Fruit fly (Drosophila melanogaster) whole organism, embryonic: ENCODE data around the gene CG10333.

ENCODE experiments used
- Ada2b ChIP-seq: fragments of 200-800 bp; sonication (Bioruptor generic); IDR thresholded peaks from 2 replicates; pipeline ENCODE4 v1.3.6; 2022; ENCODE audit warnings: missing biosample characterization, missing genetic modification characterization
- Atf6 ChIP-seq: fragments of 200-800 bp; sonication (Bioruptor generic); IDR thresholded peaks from 2 replicates; pipeline ENCODE4 v1.3.6; 2022; ENCODE audit warnings: missing biosample characterization, missing genetic modification characterization
- Awh ChIP-seq: fragments of 200-800 bp; sonication (Bioruptor generic); IDR thresholded peaks from 2 replicates; pipeline ENCODE4, ENCODE4 v1.3.6; 2022; ENCODE audit warnings: missing biosample characterization, missing genetic modification characterization
- Blimp-1 ChIP-seq: fragments of 200-800 bp; sonication (Bioruptor generic); optimal IDR thresholded peaks from 3 replicates; lab custom pipeline; 2018; ENCODE audit warnings: missing biosample characterization, missing genetic modification characterization, mild to moderate bottlenecking, moderate library complexity, missing genetic modification reagents
- CG10366 ChIP-seq: fragments of 200-800 bp; sonication (Bioruptor generic); IDR thresholded peaks from 2 replicates; pipeline ENCODE4 v1.3.6; 2022; ENCODE audit warnings: missing biosample characterization, missing genetic modification characterization
- CG11456 ChIP-seq: fragments of 200-800 bp; sonication (Bioruptor generic); IDR thresholded peaks from 3 replicates; pipeline ENCODE4 v1.3.6; 2022; ENCODE audit warnings: missing biosample characterization, missing genetic modification characterization
- CG12744 ChIP-seq: fragments of 200-800 bp; sonication (Bioruptor generic); optimal IDR thresholded peaks from 2 replicates; lab custom pipeline; 2016; ENCODE audit warnings: missing biosample characterization, missing genetic modification characterization
- CG13287 ChIP-seq: fragments of 200-800 bp; sonication (Bioruptor generic); IDR thresholded peaks from 2 replicates; pipeline ENCODE4 v1.3.6; 2022; ENCODE audit warnings: missing biosample characterization, missing genetic modification characterization; ENCODE audit not compliant: partially characterized antibody
- CG13296 ChIP-seq: fragments of 200-800 bp; sonication (Bioruptor generic); optimal IDR thresholded peaks from 3 replicates; lab custom pipeline; 2018; ENCODE audit warnings: missing biosample characterization, mild to moderate bottlenecking, missing genetic modification characterization
- CG15011 ChIP-seq: fragments of 200-800 bp; sonication (Bioruptor generic); optimal IDR thresholded peaks from 3 replicates; lab custom pipeline; 2018; ENCODE audit warnings: missing biosample characterization, mild to moderate bottlenecking, missing genetic modification characterization
- CG15269 ChIP-seq: fragments of 200-800 bp; sonication (Bioruptor generic); optimal IDR thresholded peaks from 2 replicates; lab custom pipeline; 2018; ENCODE audit warnings: missing biosample characterization, mild to moderate bottlenecking, missing genetic modification characterization, moderate library complexity
- CG2120 ChIP-seq: fragments of 200-800 bp; sonication (Bioruptor generic); optimal IDR thresholded peaks from 3 replicates; lab custom pipeline; 2016; ENCODE audit warnings: missing biosample characterization, missing genetic modification characterization
- CG30403 ChIP-seq: fragments of 200-800 bp; sonication (Bioruptor generic); optimal IDR thresholded peaks from 3 replicates; lab custom pipeline; 2016; ENCODE audit warnings: missing biosample characterization, missing genetic modification characterization
- CG31365 ChIP-seq: fragments of 200-800 bp; sonication (Bioruptor generic); optimal IDR thresholded peaks from 2 replicates; lab custom pipeline; 2018; ENCODE audit warnings: missing biosample characterization, mild to moderate bottlenecking, missing genetic modification characterization
- CG34422 ChIP-seq: fragments of 200-800 bp; sonication (Bioruptor generic); IDR thresholded peaks from 3 replicates; pipeline ENCODE4 v1.3.6; 2022; ENCODE audit warnings: missing biosample characterization, missing genetic modification characterization
- CG4854 ChIP-seq: fragments of 200-800 bp; sonication (Bioruptor generic); optimal IDR thresholded peaks from 2 replicates; lab custom pipeline; 2016; ENCODE audit warnings: missing biosample characterization, missing genetic modification characterization, inconsistent platforms
- CG6683 ChIP-seq: fragments of 200-800 bp; sonication (Bioruptor generic); optimal IDR thresholded peaks from 2 replicates; lab custom pipeline; 2017; ENCODE audit warnings: missing biosample characterization, mild to moderate bottlenecking, missing genetic modification characterization, missing genetic modification reagents
- CG7786 ChIP-seq: fragments of 200-800 bp; sonication (Bioruptor generic); optimal IDR thresholded peaks from 2 replicates; lab custom pipeline; 2016; ENCODE audit warnings: missing biosample characterization, missing genetic modification characterization
- CG7928 ChIP-seq: fragments of 200-800 bp; sonication (Bioruptor generic); optimal IDR thresholded peaks from 2 replicates; lab custom pipeline; 2017; ENCODE audit warnings: missing biosample characterization, mild to moderate bottlenecking, missing genetic modification characterization
- CG7987 ChIP-seq: fragments of 200-800 bp; sonication (Bioruptor generic); optimal IDR thresholded peaks from 2 replicates; lab custom pipeline; 2018; ENCODE audit warnings: missing biosample characterization, mild to moderate bottlenecking, missing genetic modification characterization, moderate library complexity
- CG8765 ChIP-seq: fragments of 200-800 bp; sonication (Bioruptor generic); IDR thresholded peaks from 2 replicates; pipeline ENCODE4 v1.3.6; 2022; ENCODE audit warnings: missing biosample characterization, missing genetic modification characterization
- CG9727 ChIP-seq: fragments of 200-800 bp; sonication (Bioruptor generic); optimal IDR thresholded peaks from 3 replicates; lab custom pipeline; 2017; ENCODE audit warnings: missing biosample characterization, mild to moderate bottlenecking, missing genetic modification characterization
- Ets65A ChIP-seq: fragments of 200-800 bp; sonication (Bioruptor generic); peaks from one replicate; lab custom pipeline; 2016; ENCODE audit warnings: missing biosample characterization, missing genetic modification characterization
- HLH54F ChIP-seq: fragments of 200-800 bp; sonication (Bioruptor generic); optimal IDR thresholded peaks from 3 replicates; lab custom pipeline; 2016; ENCODE audit warnings: missing biosample characterization, missing genetic modification characterization
- Jarid2 ChIP-seq: fragments of 200-800 bp; sonication (Bioruptor generic); optimal IDR thresholded peaks from 3 replicates; lab custom pipeline; 2017; ENCODE audit warnings: mild to moderate bottlenecking, missing biosample characterization, missing genetic modification reagents, missing genetic modification characterization
- Kr ChIP-seq: fragments of 200-800 bp; sonication (Bioruptor generic); optimal IDR thresholded peaks from 2 replicates; lab custom pipeline; 2017; ENCODE audit warnings: missing biosample characterization, mild to moderate bottlenecking, missing genetic modification characterization
- Lhr ChIP-seq: fragments of 200-800 bp; sonication (Bioruptor generic); optimal IDR thresholded peaks from 3 replicates; lab custom pipeline; 2017; ENCODE audit warnings: mild to moderate bottlenecking, missing biosample characterization, missing genetic modification reagents, missing genetic modification characterization
- MBD-R2 ChIP-seq: fragments of 200-800 bp; sonication (Bioruptor generic); IDR thresholded peaks from 2 replicates; pipeline ENCODE4 v1.3.6; 2022; ENCODE audit warnings: missing biosample characterization, missing genetic modification characterization
- Myb ChIP-seq: fragments of 200-800 bp; sonication (Bioruptor generic); optimal IDR thresholded peaks from 2 replicates; lab custom pipeline; 2016; ENCODE audit warnings: missing biosample characterization, missing genetic modification characterization
- Opbp ChIP-seq: fragments of 200-800 bp; sonication (Bioruptor generic); IDR thresholded peaks from 3 replicates; pipeline ENCODE4 v1.3.6; 2022; ENCODE audit warnings: missing biosample characterization, missing genetic modification characterization; ENCODE audit not compliant: partially characterized antibody
- TFAM ChIP-seq: fragments of 200-800 bp; sonication (Bioruptor generic); optimal IDR thresholded peaks from 2 replicates; lab custom pipeline; 2017; ENCODE audit warnings: missing biosample characterization, missing genetic modification characterization, inconsistent platforms
- chinmo ChIP-seq: fragments of 200-800 bp; sonication (Bioruptor generic); IDR thresholded peaks from 4 replicates; pipeline ENCODE4 v1.3.6; 2022; ENCODE audit warnings: missing biosample characterization, missing genetic modification characterization; ENCODE audit not compliant: partially characterized antibody
- chn ChIP-seq: fragments of 200-800 bp; sonication (Bioruptor generic); optimal IDR thresholded peaks from 2 replicates; lab custom pipeline; 2016; ENCODE audit warnings: missing biosample characterization, missing genetic modification characterization
- da ChIP-seq: fragments of 200-800 bp; sonication (Bioruptor generic); optimal IDR thresholded peaks from 2 replicates; lab custom pipeline; 2016; ENCODE audit warnings: missing biosample characterization, missing genetic modification characterization
- dmrt99B ChIP-seq: fragments of 200-800 bp; sonication (Bioruptor generic); optimal IDR thresholded peaks from 2 replicates; lab custom pipeline; 2018; ENCODE audit warnings: missing biosample characterization, mild to moderate bottlenecking, missing genetic modification characterization, moderate library complexity
- kay ChIP-seq: fragments of 200-800 bp; sonication (Bioruptor generic); optimal IDR thresholded peaks from 2 replicates; lab custom pipeline; 2016; ENCODE audit warnings: missing biosample characterization, missing genetic modification characterization
- lola ChIP-seq, 3 experiments: fragments of >200 bp in 2 of 3; fragments of 200-800 bp in 1 of 3; sonication (Bioruptor generic) in 1 of 3; optimal IDR thresholded peaks; 2 replicates each; lab custom pipeline; 2017 to 2019; ENCODE audit warnings: missing biosample characterization in 3 of 3, missing genetic modification characterization in 3 of 3, mild to moderate bottlenecking in 1 of 3, moderate library complexity in 1 of 3
- luna ChIP-seq: fragments of 200-800 bp; sonication (Bioruptor generic); optimal IDR thresholded peaks from 2 replicates; lab custom pipeline; 2016; ENCODE audit warnings: missing biosample characterization, missing genetic modification characterization
- nerfin-1 ChIP-seq: fragments of 200-800 bp; sonication (Bioruptor generic); optimal IDR thresholded peaks from 3 replicates; lab custom pipeline; 2019; ENCODE audit warnings: missing biosample characterization, mild to moderate bottlenecking, missing genetic modification characterization, moderate library complexity
- odd ChIP-seq: fragments of 200-800 bp; sonication (Bioruptor generic); optimal IDR thresholded peaks from 2 replicates; lab custom pipeline; 2017; ENCODE audit warnings: missing biosample characterization, mild to moderate bottlenecking, missing genetic modification characterization
- pnt ChIP-seq: fragments of 200-800 bp; sonication (Bioruptor generic); optimal IDR thresholded peaks from 3 replicates; lab custom pipeline; 2016; ENCODE audit warnings: missing biosample characterization, missing genetic modification characterization
- ranshi ChIP-seq: fragments of 200-800 bp; sonication (Bioruptor generic); IDR thresholded peaks from 2 replicates; pipeline ENCODE4 v1.3.6; 2022; ENCODE audit warnings: missing biosample characterization, missing genetic modification characterization
- run ChIP-seq: fragments of 200-800 bp; sonication (Bioruptor generic); optimal IDR thresholded peaks from 3 replicates; lab custom pipeline; 2018; ENCODE audit warnings: missing biosample characterization, mild to moderate bottlenecking, missing genetic modification characterization
- sna ChIP-seq: fragments of 200-800 bp; sonication (Bioruptor generic); IDR thresholded peaks from 2 replicates; pipeline ENCODE4 v1.3.6; 2022; ENCODE audit warnings: missing biosample characterization, missing genetic modification characterization; ENCODE audit not compliant: partially characterized antibody
- stwl ChIP-seq: fragments of 200-800 bp; sonication (Bioruptor generic); optimal IDR thresholded peaks from 3 replicates; lab custom pipeline; 2018; ENCODE audit warnings: missing biosample characterization, mild to moderate bottlenecking, missing genetic modification characterization, moderate library complexity
- tna ChIP-seq: fragments of 200-800 bp; sonication (Bioruptor generic); IDR thresholded peaks from 2 replicates; pipeline ENCODE4 v1.3.6; 2022; ENCODE audit warnings: missing biosample characterization, missing genetic modification characterization; ENCODE audit not compliant: partially characterized antibody
- trem ChIP-seq: fragments of 200-800 bp; optimal IDR thresholded peaks from 3 replicates; lab custom pipeline; 2019; ENCODE audit warnings: missing biosample characterization, mild to moderate bottlenecking, missing genetic modification characterization, moderate library complexity
- trh ChIP-seq: fragments of 200-800 bp; sonication (Bioruptor generic); optimal IDR thresholded peaks from 2 replicates; lab custom pipeline; 2016; ENCODE audit warnings: missing biosample characterization, missing genetic modification characterization

The CG10333 gene

dm6 chr2L:18566235-18567158 is 40.1 kb upstream of the CG10333 start (continued):
- TF ChIP-seq chinmo (GFP tag; lab: Robert Waterston, UW) (0 out of 4 replicates have a peak, but pooled peaks have one; percentile 68), CG31365 (no peak), sna (GFP tag; lab: Robert Waterston, UW) (no peak), MBD-R2 (GFP tag; lab: Robert Waterston, UW) (no peak), trh (GFP tag; lab: Kevin White, UChicago) (no peak), Opbp (GFP tag; lab: Robert Waterston, UW) (peak; percentile 45; the same call in 1 of the 3 replicates), CG2120 (GFP tag; lab: Kevin White, UChicago) (peak; percentile 59), CG34422 (GFP tag; lab: Robert Waterston, UW) (0 out of 3 replicates have a peak, but pooled peaks have one; percentile 15), CG7928 (GFP tag; lab: Kevin White, UChicago) (no peak), dmrt99B (tag; lab: Kevin White, UChicago) (peak; percentile 18), CG11456 (GFP tag; lab: Robert Waterston, UW) (no peak), CG30403 (GFP tag; lab: Kevin White, UChicago) (peak; percentile 46), CG13287 (GFP tag; lab: Robert Waterston, UW) (no peak), CG7786 (GFP tag; lab: Kevin White, UChicago) (no peak), Myb (no peak), run (tag; lab: Kevin White, UChicago) (no peak), Kr (GFP tag; lab: Kevin White, UChicago) (no peak), HLH54F (no peak), CG7987 (GFP tag; lab: Kevin White, UChicago) (peak; percentile 44), CG9727 (GFP tag; lab: Kevin White, UChicago) (peak; percentile 52), CG15269 (tag; lab: Kevin White, UChicago) (no peak), Blimp-1 (GFP tag; lab: Kevin White, UChicago) (peak; percentile 40), CG15011 (GFP tag; lab: Kevin White, UChicago) (peak; percentile 31), da (GFP tag; lab: Kevin White, UChicago) (no peak), odd (GFP tag; lab: Kevin White, UChicago) (no peak), tna (GFP tag; lab: Robert Waterston, UW) (no peak), chn (GFP tag; lab: Kevin White, UChicago) (no peak), TFAM (GFP tag; lab: Kevin White, UChicago) (no peak), Ets65A (GFP tag; lab: Kevin White, UChicago) (no peak), stwl (no peak), kay (no peak), CG13296 (GFP tag; lab: Kevin White, UChicago) (no peak), pnt (GFP tag; lab: Kevin White, UChicago) (no peak), trem (no peak), Jarid2 (no peak), nerfin-1 (tag; lab: Kevin White, UChicago) (no peak), Awh (GFP tag; lab: Robert Waterston, UW) (0 out of 2 replicates have a peak, but pooled peaks have one; percentile 12), CG12744 (GFP tag; lab: Kevin White, UChicago) (no peak), Ada2b (no peak), Atf6 (GFP tag; lab: Robert Waterston, UW) (no peak), CG8765 (GFP tag; lab: Robert Waterston, UW) (no peak), lola (GFP tag; optimal IDR thresholded peaks at IDR 0.05; lab: Kevin White, UChicago) (peak in 1 of 3 experiments; percentile 28), CG6683 (GFP tag; lab: Kevin White, UChicago) (no peak), luna (GFP tag; lab: Kevin White, UChicago) (no peak), ranshi (no peak), CG10366 (GFP tag; lab: Robert Waterston, UW) (no peak), Lhr (GFP tag; lab: Kevin White, UChicago) (no peak), CG4854 (no peak)
